Worm (Caenorhabditis elegans) whole organism, L1 larva: ENCODE results near the gene clec-170.

ENCODE experiments used
- aly-2 ChIP-seq: fragments of 150-350 bp; optimal IDR thresholded peaks from 2 replicates; lab custom pipeline; 2014; ENCODE audit warnings: missing biosample characterization, missing genetic modification characterization
- ets-5 ChIP-seq: fragments of 200-800 bp; sonication (Bioruptor generic); IDR thresholded peaks from 2 replicates; pipeline ENCODE4 v1.3.6; 2022; ENCODE audit warnings: missing genetic modification characterization, missing compliant biosample characterization
- lin-39 ChIP-seq: fragments of 150-350 bp; optimal IDR thresholded peaks from 2 replicates; lab custom pipeline; 2014; ENCODE audit warnings: missing biosample characterization, missing genetic modification reagents, missing genetic modification characterization
- nhr-11 ChIP-seq: fragments of 150-350 bp; optimal IDR thresholded peaks from 2 replicates; lab custom pipeline; 2014; ENCODE audit warnings: missing biosample characterization, missing genetic modification characterization
- nhr-28 ChIP-seq: fragments of 150-350 bp; optimal IDR thresholded peaks from 2 replicates; lab custom pipeline; 2014; ENCODE audit warnings: missing biosample characterization, missing genetic modification characterization
- skn-1 ChIP-seq: fragments of 150-350 bp; optimal IDR thresholded peaks from 2 replicates; lab custom pipeline; 2014; ENCODE audit warnings: missing biosample characterization, missing genetic modification characterization
- unc-62 ChIP-seq: fragments of 150-350 bp; optimal IDR thresholded peaks from 2 replicates; lab custom pipeline; 2014; ENCODE audit warnings: missing biosample characterization, missing genetic modification reagents, missing genetic modification characterization
- ztf-11 ChIP-seq, 2 experiments: sonication (generic microtip); optimal IDR thresholded peaks; 2 replicates each; lab custom pipeline; 2016 to 2017; ENCODE audit warnings: missing genetic modification characterization in 2 of 2, missing biosample characterization in 1 of 2, missing compliant biosample characterization in 1 of 2

DNA sequence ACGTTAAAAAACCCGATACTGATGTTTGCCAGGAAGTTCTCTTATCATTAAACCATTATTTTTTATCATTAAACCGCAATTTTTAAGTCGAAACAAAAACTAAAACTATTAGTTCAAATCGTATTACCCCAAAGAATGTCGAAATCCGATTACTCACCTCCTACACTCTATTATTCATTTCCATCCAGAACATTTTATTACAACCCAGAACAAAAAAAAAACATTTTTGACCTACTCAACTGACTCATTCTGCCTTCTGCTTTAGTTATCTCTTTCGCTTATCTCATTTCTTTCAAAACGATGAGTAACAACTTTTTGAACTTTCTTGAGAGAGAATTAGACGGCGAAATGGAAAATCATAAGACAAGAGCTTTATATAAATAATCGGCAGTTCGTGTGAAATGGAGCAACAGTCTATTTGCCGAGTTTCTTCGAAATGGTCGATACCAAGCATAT is 38.0 kb upstream of the clec-170 start, which contains the start of gene W09G12.7:
- TF ChIP-seq nhr-11 (tag; lab: Kevin White, UChicago) (no peak), aly-2 (no peak), nhr-28 (tag; lab: Kevin White, UChicago) (no peak), skn-1 (tag; lab: Kevin White, UChicago) (no peak), ets-5 (no peak), unc-62 (no peak), ztf-11 (tag; optimal IDR thresholded peaks at IDR 0.05; lab: Kevin White, UChicago) (no peak), lin-39 (no peak)
